Fruit fly (Drosophila melanogaster): Measurements from ENCODE around the gene Cpr72Eb.

The Cpr72Eb gene

dm6 chr3L:16385880-16386584, 21.3 kb downstream of the Cpr72Eb start, which contains the start of the genes Agpat3 and RAF2 (continued):
- TF ChIP-seq CG13424 (tag; optimal IDR thresholded peaks at IDR 0.05) (peak; percentile 49), CG6272 (GFP tag; IDR thresholded peaks at IDR 0.05) (no peak), CG11723 (GFP tag; optimal IDR thresholded peaks at IDR 0.05) (no peak), CG32532 (GFP tag; IDR thresholded peaks at IDR 0.05) (peak; percentile 68), CG11504 (tag; optimal IDR thresholded peaks at IDR 0.05) (peak; percentile 65), CG17829 (tag; optimal IDR thresholded peaks at IDR 0.05) (peak; percentile 46), HLH3B (GFP tag; IDR thresholded peaks at IDR 0.05) (peak; percentile 31; the same call in 1 of the 2 replicates), nerfin-2 (GFP tag; IDR thresholded peaks at IDR 0.05; ENCODE audit: partially characterized antibody) (no peak), da (GFP tag; optimal IDR thresholded peaks at IDR 0.05) (no peak), btn (GFP tag; optimal IDR thresholded peaks at IDR 0.05) (no peak), Med (GFP tag) (peak; percentile 82), Sry-δ (GFP tag; optimal IDR thresholded peaks at IDR 0.05) (peak; percentile 12), slbo (GFP tag; IDR thresholded peaks at IDR 0.05) (peak; percentile 77), D (optimal IDR thresholded peaks at IDR 0.05) (no peak), D (GFP tag; optimal IDR thresholded peaks at IDR 0.05) (no peak), sob (GFP tag; IDR thresholded peaks at IDR 0.05) (peak; percentile 54; the same call in 1 of the 2 replicates), CG10274 (GFP tag; optimal IDR thresholded peaks at IDR 0.05) (no peak), oc (tag; optimal IDR thresholded peaks at IDR 0.05) (no peak), ind (GFP tag; optimal IDR thresholded peaks at IDR 0.05) (peak; percentile 54), E2f1 (GFP tag; IDR thresholded peaks at IDR 0.05) (peak; percentile 52), CG14441 (GFP tag; IDR thresholded peaks at IDR 0.05) (peak; percentile 62; the same call in 1 of the 2 replicates), scrt (GFP tag; optimal IDR thresholded peaks at IDR 0.05) (no peak), CG30020 (tag; optimal IDR thresholded peaks at IDR 0.05) (peak; percentile 60), CG31441 (GFP tag; IDR thresholded peaks at IDR 0.05) (peak; percentile 53), bowl (GFP tag; IDR thresholded peaks at IDR 0.05) (no peak), CG10959 (GFP tag; IDR thresholded peaks at IDR 0.05) (no peak), corto (GFP tag; optimal IDR thresholded peaks at IDR 0.05) (peak; percentile 11), CG8281 (tag; optimal IDR thresholded peaks at IDR 0.05) (no peak), Dek (tag; optimal IDR thresholded peaks at IDR 0.05) (peak; percentile 46), CG4730 (GFP tag; IDR thresholded peaks at IDR 0.05) (peak; percentile 11; the same call in 1 of the 2 replicates), CG13624 (GFP tag; optimal IDR thresholded peaks at IDR 0.05) (no peak), grn (GFP tag; optimal IDR thresholded peaks at IDR 0.05) (no peak), tap (tag; optimal IDR thresholded peaks at IDR 0.05) (peak; percentile 22), Dip2 (GFP tag; IDR thresholded peaks at IDR 0.05) (no peak), Fer1 (GFP tag; optimal IDR thresholded peaks at IDR 0.05) (no peak), CG12155 (GFP tag; optimal IDR thresholded peaks at IDR 0.05) (peak; percentile 10), ci (GFP tag; IDR thresholded peaks at IDR 0.05) (0 out of 3 replicates have a peak, but pooled peaks have one; percentile 5), CG15514 (GFP tag; optimal IDR thresholded peaks at IDR 0.05) (peak; percentile 47), CG12391 (tag; optimal IDR thresholded peaks at IDR 0.05) (peak; percentile 73), Sin3A (optimal IDR thresholded peaks at IDR 0.05) (peak; percentile 3), CG10366 (GFP tag; IDR thresholded peaks at IDR 0.05) (peak; percentile 45), pita (GFP tag; optimal IDR thresholded peaks at IDR 0.05) (peak; percentile 36), zen2 (GFP tag; IDR thresholded peaks at IDR 0.05; ENCODE audit: partially characterized antibody) (no peak), Myb (GFP tag; optimal IDR thresholded peaks at IDR 0.05) (no peak), CG18764 (GFP tag; optimal IDR thresholded peaks at IDR 0.05) (peak; percentile 6), gsb-n (tag; optimal IDR thresholded peaks at IDR 0.05) (peak; percentile 10), CG31365 (tag; optimal IDR thresholded peaks at IDR 0.05) (no peak), Hsf (GFP tag; optimal IDR thresholded peaks at IDR 0.05) (peak; percentile 41), CG18476 (GFP tag; optimal IDR thresholded peaks at IDR 0.05) (peak; percentile 14), br (optimal IDR thresholded peaks at IDR 0.05) (no peak), Lhr (GFP tag; optimal IDR thresholded peaks at IDR 0.05) (peak; percentile 22)
